Fruit fly (Drosophila melanogaster) whole organism: ENCODE results near the gene Ten-m.

Source experiments
- Dll ChIP-seq: fragments of >200 bp; optimal IDR thresholded peaks from 2 replicates; lab custom pipeline; 2017
- pan ChIP-seq: fragments of >200 bp; optimal IDR thresholded peaks from 2 replicates; lab custom pipeline; 2017
- psq ChIP-seq: fragments of >200 bp; optimal IDR thresholded peaks from 2 replicates; lab custom pipeline; 2017

- no peak for TF ChIP-seq Dll
- no peak for TF ChIP-seq pan (lab: Kevin White, UChicago)
- no peak for TF ChIP-seq psq (lab: Kevin White, UChicago)
These were observed 17.0 kb upstream of the Ten-m start for dm6 chr3L:22424711-22425110.
